Fruit fly (Drosophila melanogaster) whole organism, embryonic: ENCODE measurements around the gene Cpr67Fb.

Experiments
- Ada2b ChIP-seq: fragments of 200-800 bp; sonication (Bioruptor generic); IDR thresholded peaks from 2 replicates; pipeline ENCODE4 v1.3.6; 2022; ENCODE audit warnings: missing biosample characterization, missing genetic modification characterization
- Awh ChIP-seq: fragments of 200-800 bp; sonication (Bioruptor generic); IDR thresholded peaks from 2 replicates; pipeline ENCODE4, ENCODE4 v1.3.6; 2022; ENCODE audit warnings: missing biosample characterization, missing genetic modification characterization
- Bteb2 ChIP-seq: fragments of 200-800 bp; sonication (Bioruptor generic); optimal IDR thresholded peaks from 2 replicates; lab custom pipeline; 2016; ENCODE audit warnings: missing biosample characterization, missing genetic modification characterization
- C15 ChIP-seq: fragments of 200-800 bp; sonication (Bioruptor generic); IDR thresholded peaks from 3 replicates; pipeline ENCODE4 v1.3.6; 2022; ENCODE audit warnings: missing biosample characterization, missing genetic modification characterization
- CG10267 ChIP-seq: fragments of 200-800 bp; sonication (Bioruptor generic); optimal IDR thresholded peaks from 2 replicates; lab custom pipeline; 2018; ENCODE audit warnings: missing biosample characterization, mild to moderate bottlenecking, missing genetic modification characterization, moderate library complexity
- CG10979 ChIP-seq: fragments of 200-800 bp; sonication (Bioruptor generic); optimal IDR thresholded peaks from 2 replicates; lab custom pipeline; 2018; ENCODE audit warnings: missing biosample characterization, mild to moderate bottlenecking, missing genetic modification characterization, moderate library complexity
- CG11723 ChIP-seq: fragments of 200-800 bp; sonication (Bioruptor generic); optimal IDR thresholded peaks from 2 replicates; lab custom pipeline; 2017; ENCODE audit warnings: missing biosample characterization, mild to moderate bottlenecking, missing genetic modification characterization
- CG12659 ChIP-seq: fragments of 200-800 bp; sonication (Bioruptor generic); optimal IDR thresholded peaks from 3 replicates; lab custom pipeline; 2017; ENCODE audit warnings: mild to moderate bottlenecking, missing biosample characterization, missing genetic modification reagents, missing genetic modification characterization
- CG13775 ChIP-seq: fragments of 200-800 bp; sonication (Bioruptor generic); optimal IDR thresholded peaks from 3 replicates; lab custom pipeline; 2017; ENCODE audit warnings: missing biosample characterization, mild to moderate bottlenecking, missing genetic modification characterization
- CG13894 ChIP-seq: fragments of 200-800 bp; sonication (Bioruptor generic); optimal IDR thresholded peaks from 3 replicates; lab custom pipeline; 2018; ENCODE audit warnings: missing biosample characterization, mild to moderate bottlenecking, missing genetic modification characterization, moderate library complexity
- CG15269 ChIP-seq: fragments of 200-800 bp; sonication (Bioruptor generic); optimal IDR thresholded peaks from 2 replicates; lab custom pipeline; 2018; ENCODE audit warnings: missing biosample characterization, mild to moderate bottlenecking, missing genetic modification characterization, moderate library complexity
- CG17328 ChIP-seq: fragments of 200-800 bp; sonication (Bioruptor generic); IDR thresholded peaks from 2 replicates; pipeline ENCODE4 v1.3.6; 2022; ENCODE audit warnings: missing biosample characterization, missing genetic modification characterization
- CG33213 ChIP-seq: fragments of 200-800 bp; sonication (Bioruptor generic); optimal IDR thresholded peaks from 3 replicates; lab custom pipeline; 2016; ENCODE audit warnings: missing biosample characterization, missing genetic modification characterization
- CG3847 ChIP-seq: fragments of 200-800 bp; sonication (Bioruptor generic); IDR thresholded peaks from 2 replicates; pipeline ENCODE4 v1.3.6; 2022; ENCODE audit warnings: missing biosample characterization, missing genetic modification characterization
- CG4360 ChIP-seq: fragments of 200-800 bp; sonication (Bioruptor generic); IDR thresholded peaks from 2 replicates; pipeline ENCODE4 v1.3.6; 2022; ENCODE audit warnings: missing biosample characterization, missing genetic modification characterization
- CG4707 ChIP-seq: fragments of 200-800 bp; sonication (Bioruptor generic); optimal IDR thresholded peaks from 2 replicates; lab custom pipeline; 2018; ENCODE audit warnings: missing biosample characterization, mild to moderate bottlenecking, missing genetic modification characterization, moderate library complexity
- CG5180 ChIP-seq: fragments of 200-800 bp; sonication (Bioruptor generic); optimal IDR thresholded peaks from 3 replicates; lab custom pipeline; 2017; ENCODE audit warnings: missing biosample characterization, missing genetic modification characterization, mild to moderate bottlenecking, moderate library complexity, missing genetic modification reagents
- CG8944 ChIP-seq: fragments of 200-800 bp; sonication (Bioruptor generic); optimal IDR thresholded peaks from 3 replicates; lab custom pipeline; 2016; ENCODE audit warnings: missing biosample characterization, missing genetic modification characterization
- CG9609 ChIP-seq: fragments of 200-800 bp; sonication (Bioruptor generic); optimal IDR thresholded peaks from 3 replicates; lab custom pipeline; 2016; ENCODE audit warnings: missing biosample characterization, missing genetic modification characterization
- CoRest ChIP-seq: fragments of 200-800 bp; sonication (Bioruptor generic); optimal IDR thresholded peaks from 3 replicates; lab custom pipeline; 2018; ENCODE audit warnings: missing biosample characterization, mild to moderate bottlenecking, missing genetic modification characterization, moderate library complexity
- D ChIP-seq, 2 experiments: fragments of 200-800 bp in 1 of 2; fragments of >200 bp in 1 of 2; sonication (Bioruptor generic) in 1 of 2; optimal IDR thresholded peaks; 2 replicates in 1 of 2; 3 replicates in 1 of 2; lab custom pipeline; 2017; ENCODE audit warnings: mild to moderate bottlenecking in 1 of 2, missing biosample characterization in 1 of 2, missing genetic modification characterization in 1 of 2, missing genetic modification reagents in 1 of 2
- Dad ChIP-seq: fragments of 200-800 bp; sonication (Bioruptor generic); optimal IDR thresholded peaks from 3 replicates; lab custom pipeline; 2016; ENCODE audit warnings: missing biosample characterization, missing genetic modification characterization
- Doc2 ChIP-seq: fragments of 200-800 bp; sonication (Bioruptor generic); IDR thresholded peaks from 2 replicates; pipeline ENCODE4 v1.3.6; 2022; ENCODE audit warnings: missing biosample characterization, missing genetic modification characterization
- Fer2 ChIP-seq: fragments of 200-800 bp; sonication (Bioruptor generic); optimal IDR thresholded peaks from 2 replicates; lab custom pipeline; 2018; ENCODE audit warnings: missing biosample characterization, mild to moderate bottlenecking, missing genetic modification characterization, moderate library complexity
- HLHmδ ChIP-seq: fragments of 200-800 bp; sonication (Bioruptor generic); optimal IDR thresholded peaks from 2 replicates; lab custom pipeline; 2018; ENCODE audit warnings: missing biosample characterization, mild to moderate bottlenecking, missing genetic modification characterization, moderate library complexity
- Max ChIP-seq: fragments of 200-800 bp; sonication (Bioruptor generic); optimal IDR thresholded peaks from 2 replicates; lab custom pipeline; 2016; ENCODE audit warnings: missing biosample characterization, mild to moderate bottlenecking, missing genetic modification characterization
- Rx ChIP-seq: fragments of 200-800 bp; sonication (Bioruptor generic); IDR thresholded peaks from 2 replicates; pipeline ENCODE4 v1.3.6; 2022; ENCODE audit warnings: missing biosample characterization, missing genetic modification characterization
- Six4 ChIP-seq: fragments of 200-800 bp; sonication (Bioruptor generic); optimal IDR thresholded peaks from 2 replicates; lab custom pipeline; 2016; ENCODE audit warnings: missing biosample characterization, missing genetic modification characterization
- Sox100B ChIP-seq: fragments of 200-800 bp; sonication (Bioruptor generic); optimal IDR thresholded peaks from 3 replicates; lab custom pipeline; 2018; ENCODE audit warnings: missing biosample characterization, mild to moderate bottlenecking, missing genetic modification characterization
- Sox102F ChIP-seq: fragments of 200-800 bp; sonication (Bioruptor generic); optimal IDR thresholded peaks from 2 replicates; lab custom pipeline; 2018; ENCODE audit warnings: missing biosample characterization, mild to moderate bottlenecking, missing genetic modification characterization, moderate library complexity
- Sry-δ ChIP-seq: fragments of 200-800 bp; sonication (Bioruptor generic); optimal IDR thresholded peaks from 2 replicates; lab custom pipeline; 2016; ENCODE audit warnings: missing biosample characterization, missing genetic modification characterization
- YL-1 ChIP-seq: fragments of 200-800 bp; sonication (Bioruptor generic); optimal IDR thresholded peaks from 3 replicates; lab custom pipeline; 2017; ENCODE audit warnings: missing biosample characterization, mild to moderate bottlenecking, missing genetic modification characterization
- aop ChIP-seq: fragments of 200-800 bp; sonication (Bioruptor generic); IDR thresholded peaks from 2 replicates; pipeline ENCODE4 v1.3.6; 2022; ENCODE audit warnings: missing biosample characterization, missing genetic modification characterization
- bab2 ChIP-seq: fragments of 200-800 bp; sonication (Bioruptor generic); optimal IDR thresholded peaks from 2 replicates; lab custom pipeline; 2016; ENCODE audit warnings: missing biosample characterization, missing genetic modification characterization
- bbx ChIP-seq: fragments of 200-800 bp; sonication (Bioruptor generic); IDR thresholded peaks from 2 replicates; pipeline ENCODE4 v1.3.6; 2022; ENCODE audit warnings: missing biosample characterization, missing genetic modification characterization; ENCODE audit not compliant: partially characterized antibody
- cwo ChIP-seq: fragments of 200-800 bp; sonication (Bioruptor generic); optimal IDR thresholded peaks from 3 replicates; lab custom pipeline; 2017; ENCODE audit warnings: missing biosample characterization, missing genetic modification characterization, mild to moderate bottlenecking, moderate library complexity, missing genetic modification reagents
- disco-r ChIP-seq: fragments of 200-800 bp; sonication (Bioruptor generic); optimal IDR thresholded peaks from 2 replicates; lab custom pipeline; 2016; ENCODE audit warnings: missing biosample characterization, missing genetic modification characterization
- luna ChIP-seq: fragments of 200-800 bp; sonication (Bioruptor generic); optimal IDR thresholded peaks from 2 replicates; lab custom pipeline; 2016; ENCODE audit warnings: missing biosample characterization, missing genetic modification characterization
- maf-S ChIP-seq: fragments of 200-800 bp; sonication (Bioruptor generic); optimal IDR thresholded peaks from 2 replicates; lab custom pipeline; 2016; ENCODE audit warnings: missing biosample characterization, missing genetic modification characterization
- p53 ChIP-seq: fragments of 200-800 bp; sonication (Bioruptor generic); optimal IDR thresholded peaks from 2 replicates; lab custom pipeline; 2016; ENCODE audit warnings: missing biosample characterization, missing genetic modification characterization
- pho ChIP-seq: fragments of 200-800 bp; sonication (Bioruptor generic); optimal IDR thresholded peaks from 2 replicates; lab custom pipeline; 2016; ENCODE audit warnings: missing biosample characterization, missing genetic modification characterization
- psq ChIP-seq: fragments of 200-800 bp; sonication (Bioruptor generic); optimal IDR thresholded peaks from 2 replicates; lab custom pipeline; 2017; ENCODE audit warnings: missing biosample characterization, missing genetic modification characterization
- ranshi ChIP-seq: fragments of 200-800 bp; sonication (Bioruptor generic); IDR thresholded peaks from 2 replicates; pipeline ENCODE4 v1.3.6; 2022; ENCODE audit warnings: missing biosample characterization, missing genetic modification characterization
- sc ChIP-seq, 3 experiments: fragments of >200 bp in 2 of 3; fragments of 200-800 bp in 1 of 3; sonication (Bioruptor generic) in 1 of 3; optimal IDR thresholded peaks; 2 replicates in 2 of 3; 3 replicates in 1 of 3; lab custom pipeline; 2017; ENCODE audit warnings: mild to moderate bottlenecking in 1 of 3, missing biosample characterization in 1 of 3, missing genetic modification characterization in 1 of 3, missing genetic modification reagents in 1 of 3
- shn ChIP-seq: fragments of 200-800 bp; sonication (Bioruptor generic); optimal IDR thresholded peaks from 3 replicates; lab custom pipeline; 2016; ENCODE audit warnings: missing biosample characterization, missing genetic modification characterization
- sug ChIP-seq: fragments of 200-800 bp; optimal IDR thresholded peaks from 2 replicates; lab custom pipeline; 2019; ENCODE audit warnings: missing biosample characterization, mild to moderate bottlenecking, missing genetic modification characterization, moderate library complexity
- tll ChIP-seq, 2 experiments: fragments of 200-800 bp in 1 of 2; fragments of >200 bp in 1 of 2; sonication (Bioruptor generic) in 1 of 2; optimal IDR thresholded peaks; 2 replicates each; lab custom pipeline; 2017 to 2019; ENCODE audit warnings: missing biosample characterization in 2 of 2, missing genetic modification characterization in 2 of 2, mild to moderate bottlenecking in 1 of 2, moderate library complexity in 1 of 2
- yki ChIP-seq: fragments of >200 bp; optimal IDR thresholded peaks from 3 replicates; lab custom pipeline; 2018
- zf30C ChIP-seq: fragments of 200-800 bp; sonication (Bioruptor generic); optimal IDR thresholded peaks from 3 replicates; lab custom pipeline; 2018; ENCODE audit warnings: missing biosample characterization, mild to moderate bottlenecking, missing genetic modification characterization

The Cpr67Fb gene

DNA sequence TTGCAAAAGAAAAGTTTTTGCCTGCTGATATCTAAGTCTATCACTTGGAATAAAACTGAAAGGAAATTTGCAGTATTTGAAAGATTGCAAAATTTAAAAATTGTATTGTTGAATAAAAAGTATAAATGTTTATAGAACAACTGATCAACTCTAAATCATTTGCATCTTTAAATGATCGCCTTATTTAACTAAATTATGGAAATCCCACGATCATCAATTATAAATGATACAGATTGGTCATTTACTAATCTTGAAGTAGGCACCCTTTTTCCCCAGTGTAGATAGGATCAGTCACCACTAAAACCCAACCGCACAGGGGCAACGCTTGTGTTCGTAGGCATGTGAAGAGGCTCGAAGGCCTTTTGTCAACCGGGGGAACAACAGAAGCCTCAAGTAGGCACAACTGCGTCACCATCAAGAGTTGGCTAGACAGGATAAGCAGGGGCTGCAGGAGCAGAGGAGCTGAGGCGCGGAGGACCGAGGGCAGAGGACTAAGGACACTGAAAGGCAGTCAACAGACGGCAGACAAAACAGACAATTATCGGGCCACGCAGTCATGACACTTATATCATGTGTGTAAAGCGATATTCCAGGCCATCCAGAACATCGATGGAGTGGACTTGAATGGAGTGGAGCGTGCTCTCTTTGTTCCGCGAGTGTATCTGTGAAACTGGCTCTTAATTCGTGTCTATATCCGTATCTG is 46.0 kb upstream of the Cpr67Fb start (continued):
- no peak for TF ChIP-seq CG11723 (GFP tag; lab: Kevin White, UChicago)
- no peak for TF ChIP-seq bab2 (GFP tag; lab: Kevin White, UChicago)
- TF ChIP-seq Rx (GFP tag; lab: Robert Waterston, UW): no peak
- no peak for TF ChIP-seq Doc2 (GFP tag; lab: Robert Waterston, UW)
- no peak for TF ChIP-seq sug (tag; lab: Kevin White, UChicago)
- TF ChIP-seq Six4 (GFP tag; lab: Kevin White, UChicago): no peak
- TF ChIP-seq ranshi (GFP tag; lab: Robert Waterston, UW): 0 out of 2 replicates have a peak, but pooled peaks have one; percentile 4
- TF ChIP-seq CG13894: peak; percentile 19
- no peak for TF ChIP-seq Awh (GFP tag; lab: Robert Waterston, UW)
- peak; percentile 71 for TF ChIP-seq CG10267 (tag; lab: Kevin White, UChicago)
- TF ChIP-seq Fer2 (tag; lab: Kevin White, UChicago): no peak
- TF ChIP-seq CoRest: peak; percentile 45
- no peak for TF ChIP-seq pho
- TF ChIP-seq CG9609 (GFP tag; lab: Kevin White, UChicago): no peak
- no peak for TF ChIP-seq bbx (GFP tag; lab: Robert Waterston, UW)
- no peak for TF ChIP-seq CG12659
- TF ChIP-seq C15: no peak
- 0 out of 2 replicates have a peak, but pooled peaks have one; percentile 35 for TF ChIP-seq CG4360 (GFP tag; lab: Robert Waterston, UW)
- TF ChIP-seq CG33213 (GFP tag; lab: Kevin White, UChicago): no peak
- TF ChIP-seq CG5180 (GFP tag; lab: Kevin White, UChicago): peak; percentile 16
- no peak for TF ChIP-seq cwo (GFP tag; lab: Kevin White, UChicago)
- no peak for TF ChIP-seq CG15269
- peak; percentile 19 for TF ChIP-seq shn (GFP tag; lab: Kevin White, UChicago)
- TF ChIP-seq Max (GFP tag; lab: Kevin White, UChicago): no peak
- no peak for TF ChIP-seq CG3847
- TF ChIP-seq D (optimal IDR thresholded peaks at IDR 0.05; lab: Kevin White, UChicago): peak; percentile 73
- peak; percentile 58 for TF ChIP-seq D (GFP tag; optimal IDR thresholded peaks at IDR 0.05; lab: Kevin White, UChicago)
- TF ChIP-seq CG8944: no peak
- TF ChIP-seq Ada2b (GFP tag; lab: Robert Waterston, UW): no peak
- no peak for TF ChIP-seq Sry-δ
- TF ChIP-seq Sox102F: no peak
- TF ChIP-seq Sox100B (GFP tag; lab: Kevin White, UChicago): peak; percentile 42
- TF ChIP-seq HLHmδ: no peak
- TF ChIP-seq p53 (GFP tag; lab: Kevin White, UChicago): no peak
- TF ChIP-seq aop (GFP tag; lab: Robert Waterston, UW): no peak
- TF ChIP-seq YL-1 (GFP tag; lab: Kevin White, UChicago): no peak
- no peak for TF ChIP-seq luna
- TF ChIP-seq sc (optimal IDR thresholded peaks at IDR 0.05; lab: Kevin White, UChicago): no peak
- peak; percentile 24 for TF ChIP-seq sc (GFP tag; optimal IDR thresholded peaks at IDR 0.05; lab: Kevin White, UChicago)
- TF ChIP-seq psq (GFP tag; lab: Kevin White, UChicago): no peak
- peak; percentile 75 for TF ChIP-seq CG10979 (tag; lab: Kevin White, UChicago)
- TF ChIP-seq maf-S (GFP tag; lab: Kevin White, UChicago): no peak
- TF ChIP-seq disco-r (GFP tag; lab: Kevin White, UChicago): no peak
- TF ChIP-seq zf30C (GFP tag; lab: Kevin White, UChicago): peak; percentile 94
- TF ChIP-seq CG4707 (GFP tag; lab: Kevin White, UChicago): no peak
- no peak for TF ChIP-seq yki
- no peak for TF ChIP-seq Bteb2 (GFP tag; lab: Kevin White, UChicago)
- no peak for TF ChIP-seq CG17328 (GFP tag; lab: Robert Waterston, UW)
- no peak for TF ChIP-seq tll (GFP tag; optimal IDR thresholded peaks at IDR 0.05; lab: Kevin White, UChicago)
- no peak for TF ChIP-seq Dad
- TF ChIP-seq CG13775: peak; percentile 72
